Fruit fly (Drosophila melanogaster) whole organism, embryonic: Measurements from ENCODE around the gene mop.

ENCODE experiments used
- Adf1 ChIP-seq: fragments of 200-800 bp; sonication (Bioruptor generic); IDR thresholded peaks from 2 replicates; pipeline ENCODE4 v1.3.6; 2022; ENCODE audit warnings: missing biosample characterization, missing genetic modification characterization
- Aef1 ChIP-seq: fragments of 200-800 bp; sonication (Bioruptor generic); IDR thresholded peaks from 3 replicates; pipeline ENCODE4 v1.3.6; 2022; ENCODE audit warnings: missing biosample characterization, missing genetic modification characterization
- Atf6 ChIP-seq: fragments of 200-800 bp; sonication (Bioruptor generic); IDR thresholded peaks from 2 replicates; pipeline ENCODE4 v1.3.6; 2022; ENCODE audit warnings: missing biosample characterization, missing genetic modification characterization
- CG10543 ChIP-seq: fragments of 200-800 bp; sonication (Bioruptor generic); optimal IDR thresholded peaks from 3 replicates; lab custom pipeline; 2017; ENCODE audit warnings: missing biosample characterization, mild to moderate bottlenecking, missing genetic modification characterization, moderate library complexity
- CG10959 ChIP-seq: fragments of 200-800 bp; sonication (Bioruptor generic); IDR thresholded peaks from 2 replicates; pipeline ENCODE4 v1.3.6; 2022; ENCODE audit warnings: missing biosample characterization, missing genetic modification characterization
- CG11696 ChIP-seq: fragments of 200-800 bp; sonication (Bioruptor generic); IDR thresholded peaks from 2 replicates; pipeline ENCODE4 v1.3.6; 2022; ENCODE audit warnings: missing biosample characterization, missing genetic modification characterization
- CG12155 ChIP-seq: fragments of 200-800 bp; sonication (Bioruptor generic); optimal IDR thresholded peaks from 3 replicates; lab custom pipeline; 2016; ENCODE audit warnings: missing biosample characterization, missing genetic modification characterization
- CG1233 ChIP-seq: fragments of 200-800 bp; sonication (Bioruptor generic); optimal IDR thresholded peaks from 4 replicates; lab custom pipeline; 2018; ENCODE audit warnings: missing biosample characterization, mild to moderate bottlenecking, missing genetic modification characterization
- CG12744 ChIP-seq: fragments of 200-800 bp; sonication (Bioruptor generic); optimal IDR thresholded peaks from 2 replicates; lab custom pipeline; 2016; ENCODE audit warnings: missing biosample characterization, missing genetic modification characterization
- CG15514 ChIP-seq: fragments of 200-800 bp; sonication (Bioruptor generic); optimal IDR thresholded peaks from 3 replicates; lab custom pipeline; 2017; ENCODE audit warnings: missing biosample characterization, missing genetic modification characterization, mild to moderate bottlenecking, moderate library complexity, missing genetic modification reagents
- CG16815 ChIP-seq: fragments of 200-800 bp; sonication (Bioruptor generic); optimal IDR thresholded peaks from 3 replicates; lab custom pipeline; 2017; ENCODE audit warnings: missing biosample characterization, mild to moderate bottlenecking, missing genetic modification characterization
- CG17568 ChIP-seq: fragments of 200-800 bp; sonication (Bioruptor generic); optimal IDR thresholded peaks from 2 replicates; lab custom pipeline; 2018; ENCODE audit warnings: missing biosample characterization, mild to moderate bottlenecking, missing genetic modification characterization, moderate library complexity
- CG3163 ChIP-seq: fragments of 200-800 bp; sonication (Bioruptor generic); optimal IDR thresholded peaks from 3 replicates; lab custom pipeline; 2016; ENCODE audit warnings: missing biosample characterization, missing genetic modification characterization
- CG3847 ChIP-seq: fragments of 200-800 bp; sonication (Bioruptor generic); IDR thresholded peaks from 2 replicates; pipeline ENCODE4 v1.3.6; 2022; ENCODE audit warnings: missing biosample characterization, missing genetic modification characterization
- CG6654 ChIP-seq: fragments of 200-800 bp; sonication (Bioruptor generic); optimal IDR thresholded peaks from 2 replicates; lab custom pipeline; 2017; ENCODE audit warnings: missing biosample characterization, mild to moderate bottlenecking, missing genetic modification characterization
- CG6765 ChIP-seq: fragments of 200-800 bp; sonication (Bioruptor generic); optimal IDR thresholded peaks from 3 replicates; lab custom pipeline; 2017; ENCODE audit warnings: missing biosample characterization, mild to moderate bottlenecking, missing genetic modification characterization
- CG7271 ChIP-seq: fragments of 200-800 bp; sonication (Bioruptor generic); optimal IDR thresholded peaks from 2 replicates; lab custom pipeline; 2018; ENCODE audit warnings: missing biosample characterization, mild to moderate bottlenecking, missing genetic modification characterization, moderate library complexity
- CG7556 ChIP-seq: fragments of 200-800 bp; sonication (Bioruptor generic); optimal IDR thresholded peaks from 2 replicates; lab custom pipeline; 2017; ENCODE audit warnings: missing biosample characterization, mild to moderate bottlenecking, missing genetic modification characterization
- CG8089 ChIP-seq: fragments of 200-800 bp; sonication (Bioruptor generic); optimal IDR thresholded peaks from 3 replicates; lab custom pipeline; 2016; ENCODE audit warnings: missing biosample characterization, missing genetic modification characterization
- Dbx ChIP-seq: fragments of 200-800 bp; sonication (Bioruptor generic); IDR thresholded peaks from 3 replicates; pipeline ENCODE4 v1.3.6; 2022; ENCODE audit warnings: missing biosample characterization, missing genetic modification characterization
- Fer3 ChIP-seq: fragments of 200-800 bp; sonication (Bioruptor generic); optimal IDR thresholded peaks from 2 replicates; lab custom pipeline; 2018; ENCODE audit warnings: missing biosample characterization, mild to moderate bottlenecking, missing genetic modification characterization, moderate library complexity
- Hmr ChIP-seq: fragments of 200-800 bp; sonication (Bioruptor generic); optimal IDR thresholded peaks from 3 replicates; lab custom pipeline; 2017; ENCODE audit warnings: mild to moderate bottlenecking, missing biosample characterization, missing genetic modification reagents, missing genetic modification characterization
- Jarid2 ChIP-seq: fragments of 200-800 bp; sonication (Bioruptor generic); optimal IDR thresholded peaks from 3 replicates; lab custom pipeline; 2017; ENCODE audit warnings: mild to moderate bottlenecking, missing biosample characterization, missing genetic modification reagents, missing genetic modification characterization
- MBD-R2 ChIP-seq: fragments of 200-800 bp; sonication (Bioruptor generic); IDR thresholded peaks from 2 replicates; pipeline ENCODE4 v1.3.6; 2022; ENCODE audit warnings: missing biosample characterization, missing genetic modification characterization
- NK7.1 ChIP-seq: fragments of 200-800 bp; sonication (Bioruptor generic); optimal IDR thresholded peaks from 3 replicates; lab custom pipeline; 2016; ENCODE audit warnings: missing biosample characterization, missing genetic modification characterization
- Neu2 ChIP-seq: fragments of 200-800 bp; sonication (Bioruptor generic); optimal IDR thresholded peaks from 3 replicates; lab custom pipeline; 2016; ENCODE audit warnings: missing biosample characterization, missing genetic modification characterization, borderline replicate concordance
- Sin3A ChIP-seq: fragments of >200 bp; optimal IDR thresholded peaks from 2 replicates; lab custom pipeline; 2018
- Vsx1 ChIP-seq: fragments of 200-800 bp; sonication (Bioruptor generic); optimal IDR thresholded peaks from 2 replicates; lab custom pipeline; 2017; ENCODE audit warnings: missing biosample characterization, mild to moderate bottlenecking, missing genetic modification characterization, missing genetic modification reagents
- amos ChIP-seq: fragments of 200-800 bp; sonication (Bioruptor generic); IDR thresholded peaks from 2 replicates; pipeline ENCODE4 v1.3.6; 2022; ENCODE audit warnings: missing biosample characterization, missing genetic modification characterization; ENCODE audit not compliant: partially characterized antibody
- ap ChIP-seq: fragments of 200-800 bp; sonication (Bioruptor generic); IDR thresholded peaks from 2 replicates; pipeline ENCODE4 v1.3.6; 2022; ENCODE audit warnings: missing biosample characterization, missing genetic modification characterization
- ash1 ChIP-seq: fragments of 200-800 bp; sonication (Bioruptor generic); optimal IDR thresholded peaks from 2 replicates; lab custom pipeline; 2018; ENCODE audit warnings: missing biosample characterization, mild to moderate bottlenecking, missing genetic modification characterization
- bab2 ChIP-seq: fragments of 200-800 bp; sonication (Bioruptor generic); optimal IDR thresholded peaks from 2 replicates; lab custom pipeline; 2016; ENCODE audit warnings: missing biosample characterization, missing genetic modification characterization
- chif ChIP-seq, 2 experiments: fragments of 200-800 bp; sonication (Bioruptor generic); optimal IDR thresholded peaks; 3 replicates each; lab custom pipeline; 2016; ENCODE audit warnings: missing biosample characterization in 2 of 2, missing genetic modification characterization in 2 of 2
- gcm2 ChIP-seq: fragments of 200-800 bp; sonication (Bioruptor generic); optimal IDR thresholded peaks from 2 replicates; lab custom pipeline; 2016; ENCODE audit warnings: missing biosample characterization, missing genetic modification characterization
- grau ChIP-seq: fragments of 200-800 bp; optimal IDR thresholded peaks from 3 replicates; lab custom pipeline; 2019; ENCODE audit warnings: missing biosample characterization, mild to moderate bottlenecking, missing genetic modification characterization, moderate library complexity
- gsb ChIP-seq: fragments of 200-800 bp; sonication (Bioruptor generic); IDR thresholded peaks from 2 replicates; pipeline ENCODE4 v1.3.6; 2022; ENCODE audit warnings: missing biosample characterization, missing genetic modification characterization
- jigr1 ChIP-seq: fragments of 200-800 bp; sonication (Bioruptor generic); IDR thresholded peaks from 3 replicates; pipeline ENCODE4 v1.3.6; 2022; ENCODE audit warnings: missing biosample characterization, missing genetic modification characterization
- ken ChIP-seq: fragments of 200-800 bp; sonication (Bioruptor generic); IDR thresholded peaks from 3 replicates; pipeline ENCODE4 v1.3.6; 2022; ENCODE audit warnings: missing biosample characterization, missing genetic modification characterization
- klu ChIP-seq: fragments of 200-800 bp; sonication (Bioruptor generic); IDR thresholded peaks from 2 replicates; pipeline ENCODE4 v1.3.6; 2022; ENCODE audit warnings: missing biosample characterization, missing genetic modification characterization
- otp ChIP-seq: fragments of 200-800 bp; sonication (Bioruptor generic); IDR thresholded peaks from 3 replicates; pipeline ENCODE4, ENCODE4 v1.3.6; 2022; ENCODE audit warnings: missing biosample characterization, missing genetic modification characterization
- repo ChIP-seq: fragments of 200-800 bp; sonication (Bioruptor generic); optimal IDR thresholded peaks from 2 replicates; lab custom pipeline; 2016; ENCODE audit warnings: missing biosample characterization, missing genetic modification characterization
- ro ChIP-seq: fragments of 200-800 bp; sonication (Bioruptor generic); IDR thresholded peaks from 2 replicates; pipeline ENCODE4 v1.3.6; 2022; ENCODE audit warnings: missing biosample characterization, missing genetic modification characterization
- sd ChIP-seq: fragments of 200-800 bp; sonication (Bioruptor generic); optimal IDR thresholded peaks from 3 replicates; lab custom pipeline; 2018; ENCODE audit warnings: missing biosample characterization, mild to moderate bottlenecking, missing genetic modification characterization, moderate library complexity
- sens ChIP-seq: fragments of 200-800 bp; sonication (Bioruptor generic); peaks from one replicate; lab custom pipeline; 2016; ENCODE audit warnings: missing biosample characterization, missing genetic modification characterization
- shn ChIP-seq: fragments of 200-800 bp; sonication (Bioruptor generic); optimal IDR thresholded peaks from 3 replicates; lab custom pipeline; 2016; ENCODE audit warnings: missing biosample characterization, missing genetic modification characterization
- slbo ChIP-seq: fragments of 200-800 bp; sonication (Bioruptor generic); IDR thresholded peaks from 2 replicates; pipeline ENCODE4 v1.3.6; 2022; ENCODE audit warnings: missing biosample characterization, missing genetic modification characterization
- ssp ChIP-seq: fragments of 200-800 bp; sonication (Bioruptor generic); IDR thresholded peaks from 2 replicates; pipeline ENCODE4 v1.3.6; 2022; ENCODE audit warnings: missing biosample characterization, missing genetic modification characterization
- tio ChIP-seq: fragments of 200-800 bp; sonication (Bioruptor generic); optimal IDR thresholded peaks from 2 replicates; lab custom pipeline; 2017; ENCODE audit warnings: missing biosample characterization, missing genetic modification characterization, inconsistent platforms
- tna ChIP-seq: fragments of 200-800 bp; sonication (Bioruptor generic); IDR thresholded peaks from 2 replicates; pipeline ENCODE4 v1.3.6; 2022; ENCODE audit warnings: missing biosample characterization, missing genetic modification characterization; ENCODE audit not compliant: partially characterized antibody

Gene mop

DNA sequence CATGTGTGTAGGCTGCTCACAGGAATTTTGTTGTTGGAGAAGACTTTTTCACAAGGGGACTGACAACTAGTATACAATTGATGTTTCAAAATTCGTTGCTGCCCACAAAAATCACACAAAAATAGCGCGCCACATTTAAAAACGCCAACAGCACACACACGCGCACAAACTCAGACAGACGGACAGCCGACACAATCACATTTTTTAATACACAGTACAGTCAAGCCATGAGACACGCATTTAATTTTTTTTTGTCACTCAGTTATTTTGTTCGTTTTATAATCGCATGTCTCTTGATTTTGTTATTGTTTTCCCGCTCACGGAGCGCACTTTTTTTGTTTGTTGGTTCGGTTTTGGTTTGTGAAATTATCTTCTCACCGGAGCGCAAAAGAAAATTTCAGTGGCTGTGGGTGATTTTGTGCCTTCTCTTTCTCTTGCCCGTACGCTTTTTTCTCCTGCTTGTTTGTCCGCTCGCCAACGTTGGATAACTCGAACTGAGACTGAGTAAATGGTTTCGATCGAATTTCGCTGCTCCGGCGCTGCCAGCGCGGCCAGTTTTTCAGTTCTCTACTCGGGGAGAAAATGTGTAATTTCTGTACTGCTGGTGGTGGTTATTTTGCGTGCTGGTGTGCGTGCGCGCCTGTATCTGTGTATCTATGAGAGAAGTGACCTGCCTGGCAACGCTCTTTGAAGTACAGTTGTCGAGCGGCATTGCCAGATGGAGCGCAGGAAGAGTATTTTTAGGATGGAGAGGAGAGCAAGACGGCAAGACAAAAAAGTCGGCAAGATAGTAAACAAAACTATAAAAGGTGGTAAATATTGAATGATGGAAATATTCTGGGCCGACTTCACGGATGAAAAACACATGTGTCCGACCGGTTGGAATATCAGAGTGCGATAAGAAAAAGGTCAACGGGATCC, 18.2 kb downstream of the mop start, which contains the start of gene CG42507 (continued):
- peak; percentile 59 for TF ChIP-seq CG1233
- TF ChIP-seq CG8089 (GFP tag; lab: Kevin White, UChicago), result no peak
- TF ChIP-seq jigr1 (GFP tag; lab: Robert Waterston, UW), result no peak
- peak; percentile 28 for TF ChIP-seq bab2
- no peak; the same call in 1 of the 2 replicates for TF ChIP-seq tna
- peak; percentile 16; the same call in 1 of the 2 replicates for TF ChIP-seq ap
- peak; percentile 52; the same call in 1 of the 3 replicates for TF ChIP-seq otp (GFP tag; lab: Robert Waterston, UW)
- peak; percentile 68 for TF ChIP-seq sd (tag; lab: Kevin White, UChicago)
- TF ChIP-seq grau (tag; lab: Kevin White, UChicago), result peak; percentile 9
- no peak for TF ChIP-seq slbo (GFP tag; lab: Robert Waterston, UW)
- peak; percentile 91 for TF ChIP-seq CG3163 (GFP tag; lab: Kevin White, UChicago)
- peak; percentile 76 for TF ChIP-seq sens
- TF ChIP-seq CG7556, result no peak
- peak; percentile 67; the same call in 2 of the 3 replicates for TF ChIP-seq Dbx (GFP tag; lab: Robert Waterston, UW)
- peak; percentile 25; the same call in 1 of the 2 replicates for TF ChIP-seq MBD-R2 (GFP tag; lab: Robert Waterston, UW)
- no peak; the same call in 1 of the 2 replicates for TF ChIP-seq amos (GFP tag; lab: Robert Waterston, UW)
- peak; percentile 33 for TF ChIP-seq CG7271 (tag; lab: Kevin White, UChicago)
- peak; percentile 87 for TF ChIP-seq CG10543
- TF ChIP-seq CG12155 (GFP tag; lab: Kevin White, UChicago), result no peak
- TF ChIP-seq klu (GFP tag; lab: Robert Waterston, UW), result no peak
- TF ChIP-seq gcm2 (GFP tag; lab: Kevin White, UChicago), result no peak
- TF ChIP-seq CG3847 (GFP tag; lab: Robert Waterston, UW), result 0 out of 2 replicates have a peak, but pooled peaks have one; percentile 17
- peak; percentile 59 for TF ChIP-seq Atf6 (GFP tag; lab: Robert Waterston, UW)
- TF ChIP-seq CG17568, result peak; percentile 62
- TF ChIP-seq Hmr, result peak; percentile 49
- TF ChIP-seq ro (GFP tag; lab: Robert Waterston, UW), result no peak
- TF ChIP-seq ssp (GFP tag; lab: Robert Waterston, UW), result no peak
- peak; percentile 51 for TF ChIP-seq Jarid2 (GFP tag; lab: Kevin White, UChicago)
- peak; percentile 34 for TF ChIP-seq CG12744
- TF ChIP-seq CG16815, result no peak
- no peak for TF ChIP-seq CG6654 (GFP tag; lab: Kevin White, UChicago)
- peak; percentile 38 for TF ChIP-seq Fer3 (tag; lab: Kevin White, UChicago)
- TF ChIP-seq Aef1 (GFP tag; lab: Robert Waterston, UW), result no peak
- TF ChIP-seq Neu2 (GFP tag; lab: Kevin White, UChicago), result peak; percentile 58
- no peak for TF ChIP-seq repo (GFP tag; lab: Kevin White, UChicago)
- peak; percentile 34 for TF ChIP-seq ash1 (GFP tag; lab: Kevin White, UChicago)
- TF ChIP-seq CG10959 (GFP tag; lab: Robert Waterston, UW), result no peak
- no peak for TF ChIP-seq chif (GFP tag; optimal IDR thresholded peaks at IDR 0.05; lab: Kevin White, UChicago)
- peak; percentile 48; the same call in 1 of the 2 replicates for TF ChIP-seq CG11696 (GFP tag; lab: Robert Waterston, UW)
- TF ChIP-seq CG6765 (GFP tag; lab: Kevin White, UChicago), result peak; percentile 48
- no peak for TF ChIP-seq Sin3A (lab: Kevin White, UChicago)
- no peak for TF ChIP-seq tio (GFP tag; lab: Kevin White, UChicago)
- TF ChIP-seq shn (GFP tag; lab: Kevin White, UChicago), result no peak
- TF ChIP-seq ken (GFP tag; lab: Robert Waterston, UW), result peak; percentile 18; the same call in 1 of the 3 replicates
- TF ChIP-seq Adf1 (GFP tag; lab: Robert Waterston, UW), result peak; percentile 83
- no peak for TF ChIP-seq gsb (GFP tag; lab: Robert Waterston, UW)
- TF ChIP-seq NK7.1 (GFP tag; lab: Kevin White, UChicago), result no peak
- no peak for TF ChIP-seq Vsx1
- peak; percentile 17 for TF ChIP-seq CG15514 (GFP tag; lab: Kevin White, UChicago)
